Fruit fly (Drosophila melanogaster): Measurements from ENCODE around the gene okr.

Gene okr

dm6 chr2L:2957547-2958174 is 34.9 kb downstream of the okr start (continued):
- TF ChIP-seq CG2202 (tag; optimal IDR thresholded peaks at IDR 0.05) (no peak), slp2 (GFP tag; optimal IDR thresholded peaks at IDR 0.05) (no peak), gfzf (GFP tag; optimal IDR thresholded peaks at IDR 0.05) (no peak), Hmr (GFP tag; optimal IDR thresholded peaks at IDR 0.05) (no peak), CG1647 (GFP tag; optimal IDR thresholded peaks at IDR 0.05) (peak; percentile 36), CG6175 (GFP tag; IDR thresholded peaks at IDR 0.05) (no peak), gcm (GFP tag; optimal IDR thresholded peaks at IDR 0.05) (no peak), sens (GFP tag) (peak; percentile 95), sc (optimal IDR thresholded peaks at IDR 0.05) (no peak), sc (GFP tag; optimal IDR thresholded peaks at IDR 0.05) (peak; percentile 47), CG11695 (GFP tag; IDR thresholded peaks at IDR 0.05) (no peak), CG6254 (GFP tag; optimal IDR thresholded peaks at IDR 0.05) (peak; percentile 48), HLHmδ (GFP tag; optimal IDR thresholded peaks at IDR 0.05) (no peak), chif (GFP tag; optimal IDR thresholded peaks at IDR 0.05) (peak in 1 of 2 experiments; percentile 47), nmo (GFP tag; optimal IDR thresholded peaks at IDR 0.05) (peak; percentile 86), bcd (GFP tag; optimal IDR thresholded peaks at IDR 0.05) (peak; percentile 45), CG9932 (GFP tag; IDR thresholded peaks at IDR 0.05) (no peak), CG15696 (tag; optimal IDR thresholded peaks at IDR 0.05) (no peak), ap (GFP tag; IDR thresholded peaks at IDR 0.05) (0 out of 2 replicates have a peak, but pooled peaks have one; percentile 26), CG7745 (tag; optimal IDR thresholded peaks at IDR 0.05) (no peak), psq (GFP tag; optimal IDR thresholded peaks at IDR 0.05) (no peak), CG43689 (GFP tag; IDR thresholded peaks at IDR 0.05) (no peak), Dll (GFP tag; IDR thresholded peaks at IDR 0.05; ENCODE audit: partially characterized antibody) (no peak), Bgb (GFP tag; IDR thresholded peaks at IDR 0.05; ENCODE audit: partially characterized antibody) (no peak), CG3726 (GFP tag; IDR thresholded peaks at IDR 0.05) (no peak), CG2120 (GFP tag; optimal IDR thresholded peaks at IDR 0.05) (no peak), CG11723 (GFP tag; optimal IDR thresholded peaks at IDR 0.05) (no peak), Chrac-16 (GFP tag; optimal IDR thresholded peaks at IDR 0.05) (no peak), CTCF (GFP tag; optimal IDR thresholded peaks at IDR 0.05) (no peak), E2f2 (GFP tag; IDR thresholded peaks at IDR 0.05) (no peak), dimm (GFP tag; IDR thresholded peaks at IDR 0.05) (no peak), Awh (GFP tag; IDR thresholded peaks at IDR 0.05) (0 out of 2 replicates have a peak, but pooled peaks have one; percentile 17), nau (GFP tag; optimal IDR thresholded peaks at IDR 0.05) (no peak), CG3163 (GFP tag; optimal IDR thresholded peaks at IDR 0.05) (no peak), pb (GFP tag; optimal IDR thresholded peaks at IDR 0.05) (no peak), tin (GFP tag; optimal IDR thresholded peaks at IDR 0.05) (peak; percentile 67), ham (GFP tag; IDR thresholded peaks at IDR 0.05) (no peak), Adf1 (GFP tag; IDR thresholded peaks at IDR 0.05) (peak; percentile 47; the same call in 1 of the 2 replicates), B-H1 (GFP tag; IDR thresholded peaks at IDR 0.05) (no peak), Elba2 (GFP tag; optimal IDR thresholded peaks at IDR 0.05) (no peak), Med (GFP tag) (peak; percentile 78), eyg (GFP tag; optimal IDR thresholded peaks at IDR 0.05) (no peak), bab2 (GFP tag; optimal IDR thresholded peaks at IDR 0.05) (peak; percentile 4), CG3407 (GFP tag; optimal IDR thresholded peaks at IDR 0.05) (no peak), Ssrp (tag; optimal IDR thresholded peaks at IDR 0.05) (peak; percentile 67), CG10654 (GFP tag; optimal IDR thresholded peaks at IDR 0.05) (peak; percentile 43), gcm2 (GFP tag; optimal IDR thresholded peaks at IDR 0.05) (no peak), lab (GFP tag; optimal IDR thresholded peaks at IDR 0.05) (no peak), sima (GFP tag; optimal IDR thresholded peaks at IDR 0.05) (no peak), MESR4 (GFP tag; optimal IDR thresholded peaks at IDR 0.05) (no peak), phol (tag; optimal IDR thresholded peaks at IDR 0.05) (peak; percentile 76), NC2α (GFP tag; optimal IDR thresholded peaks at IDR 0.05) (no peak)
